Worm (Caenorhabditis elegans): ENCODE data around the gene C12D5.9.

The C12D5.9 gene

DNA sequence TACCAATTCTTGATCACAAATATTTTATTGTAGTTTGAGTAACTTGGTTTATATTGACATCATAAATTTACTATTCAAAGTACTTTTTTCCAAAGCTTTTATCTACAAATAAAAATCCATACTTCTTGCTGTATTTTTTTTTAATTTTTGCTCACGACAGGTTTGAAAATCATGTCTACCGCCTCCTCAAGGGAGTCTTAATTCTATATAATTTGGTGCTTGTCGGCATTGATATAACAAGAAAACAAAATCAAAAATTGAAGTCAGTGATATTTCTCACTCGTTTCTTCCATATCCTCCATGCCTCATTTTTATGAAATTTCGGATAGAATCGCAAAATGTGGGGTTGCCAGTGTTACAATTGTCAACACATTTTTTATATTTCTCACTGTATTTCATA, 44.3 kb downstream of the C12D5.9 start, which contains the start of gene str-47:
Gene str-47, plus strand, starts transcription at position 301 of the 400 bp plus-strand sequence.
- TF ChIP-seq nhr-77 (tag; optimal IDR thresholded peaks at IDR 0.05): no peak
- TF ChIP-seq fkh-10 (GFP tag; optimal IDR thresholded peaks at IDR 0.05): no peak
- no peak for TF ChIP-seq ceh-28 (tag; optimal IDR thresholded peaks at IDR 0.05)
- no peak for TF ChIP-seq php-3 (GFP tag; IDR thresholded peaks at IDR 0.05)
- TF ChIP-seq nhr-42 (GFP tag; IDR thresholded peaks at IDR 0.05): no peak

DNA sequence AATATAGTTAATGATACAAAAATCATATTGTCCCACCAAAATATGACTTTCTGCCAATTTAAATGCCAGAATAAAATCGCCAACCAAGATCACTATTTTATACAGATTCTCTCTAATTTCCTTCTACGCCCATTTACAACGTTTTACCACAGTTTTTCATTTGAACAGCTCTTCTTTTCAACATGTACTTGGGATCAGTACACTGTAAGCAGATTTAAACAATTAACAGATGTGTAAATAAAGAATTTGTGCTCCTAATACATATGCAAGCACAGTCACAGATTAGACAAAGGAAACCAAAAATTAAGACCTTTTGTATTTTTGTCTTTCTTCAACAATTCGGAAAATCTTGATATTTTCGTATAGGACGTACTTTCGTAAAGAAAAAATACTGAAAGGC, 46.4 kb downstream of the C12D5.9 start, which contains the start of gene F07C4.11:
Gene F07C4.11, minus strand, starts transcription at position 101 of the 400 bp plus-strand sequence.
- TF ChIP-seq daf-19 (GFP tag; conservative IDR thresholded peaks at IDR 0.05): no peak

DNA sequence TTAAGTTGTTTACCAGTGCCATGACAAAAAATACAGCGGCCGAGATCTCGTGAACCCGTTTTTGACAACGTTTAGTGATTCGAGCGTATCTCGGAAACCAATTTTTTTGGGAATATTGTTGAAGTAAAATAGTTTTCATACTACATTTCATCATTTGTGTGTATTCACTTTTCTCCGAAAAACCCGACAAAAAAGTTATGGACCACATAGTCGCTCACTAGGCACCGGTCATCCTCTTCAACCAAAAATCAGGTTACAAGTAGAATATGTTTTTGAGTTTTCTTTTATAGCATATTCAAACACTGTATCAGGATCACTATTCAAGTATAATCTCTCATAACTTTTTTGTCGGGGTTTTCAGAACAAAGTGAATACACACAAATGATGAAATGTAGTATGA, 48.1 kb downstream of the C12D5.9 start:
- TF ChIP-seq ceh-32 (tag; optimal IDR thresholded peaks at IDR 0.05; ENCODE audit: poor library complexity) (no peak), vab-7 (GFP tag; IDR thresholded peaks at IDR 0.05) (no peak), unc-62 (GFP tag; optimal IDR thresholded peaks at IDR 0.05 in 1 of 2) (peak in 1 of 2 experiments; percentile 92), unc-62 (tag; optimal IDR thresholded peaks at IDR 0.05) (no peak), F37D6.2 (tag; optimal IDR thresholded peaks at IDR 0.05) (no peak), snpc-4 (tag; optimal IDR thresholded peaks at IDR 0.05) (no peak), mxl-3 (GFP tag; optimal IDR thresholded peaks at IDR 0.05) (no peak), mdl-1 (tag; optimal IDR thresholded peaks at IDR 0.05) (no peak), spr-1 (tag; optimal IDR thresholded peaks at IDR 0.05) (no peak), ztf-11 (tag; optimal IDR thresholded peaks at IDR 0.05) (no peak)

DNA sequence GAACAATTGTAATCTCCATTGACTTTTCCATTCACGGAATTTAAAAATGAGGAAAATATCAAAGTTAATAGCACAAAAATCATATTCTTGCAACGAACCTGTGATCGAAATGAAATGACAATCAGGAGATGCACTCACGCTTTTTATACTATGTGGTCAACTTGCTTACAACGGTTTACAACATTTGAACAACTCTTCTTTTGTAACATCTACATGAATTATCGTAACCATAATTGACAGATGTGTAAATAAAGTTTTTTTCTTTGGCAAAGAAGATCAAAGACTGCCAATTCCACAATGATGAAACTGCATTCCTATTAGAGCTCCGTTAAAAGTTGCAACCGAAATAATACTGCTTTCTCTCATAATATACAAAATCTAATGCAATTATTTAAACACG, 50.0 kb downstream of the C12D5.9 start, which contains the start of gene F07C4.10:
Gene F07C4.10, minus strand, starts transcription at position 101 of the 400 bp plus-strand sequence.
- TF ChIP-seq D1046.2 (GFP tag; IDR thresholded peaks at IDR 0.05) (no peak), unc-62 (GFP tag; optimal IDR thresholded peaks at IDR 0.05 in 1 of 2) (no peak), unc-62 (tag; optimal IDR thresholded peaks at IDR 0.05) (no peak), nhr-28 (tag; optimal IDR thresholded peaks at IDR 0.05) (no peak), spr-3 (GFP tag; optimal IDR thresholded peaks at IDR 0.05) (no peak), unc-130 (GFP tag; optimal IDR thresholded peaks at IDR 0.05) (no peak), hlh-11 (tag; optimal IDR thresholded peaks at IDR 0.05) (no peak), hif-1 (tag; optimal IDR thresholded peaks at IDR 0.05) (no peak), aha-1 (tag) (no peak), tag-97 (GFP tag; IDR thresholded peaks at IDR 0.05) (no peak), ceh-82 (tag; optimal IDR thresholded peaks at IDR 0.05) (no peak), madf-5 (GFP tag; IDR thresholded peaks at IDR 0.05) (no peak), snpc-4 (tag; optimal IDR thresholded peaks at IDR 0.05) (no peak), mdt-29 (GFP tag; IDR thresholded peaks at IDR 0.05) (no peak), zag-1 (tag; optimal IDR thresholded peaks at IDR 0.05) (no peak), aly-2 (tag; optimal IDR thresholded peaks at IDR 0.05) (no peak), egl-43 (GFP tag; IDR thresholded peaks at IDR 0.05) (no peak), R02D3.7 (tag; optimal IDR thresholded peaks at IDR 0.05) (no peak)

DNA sequence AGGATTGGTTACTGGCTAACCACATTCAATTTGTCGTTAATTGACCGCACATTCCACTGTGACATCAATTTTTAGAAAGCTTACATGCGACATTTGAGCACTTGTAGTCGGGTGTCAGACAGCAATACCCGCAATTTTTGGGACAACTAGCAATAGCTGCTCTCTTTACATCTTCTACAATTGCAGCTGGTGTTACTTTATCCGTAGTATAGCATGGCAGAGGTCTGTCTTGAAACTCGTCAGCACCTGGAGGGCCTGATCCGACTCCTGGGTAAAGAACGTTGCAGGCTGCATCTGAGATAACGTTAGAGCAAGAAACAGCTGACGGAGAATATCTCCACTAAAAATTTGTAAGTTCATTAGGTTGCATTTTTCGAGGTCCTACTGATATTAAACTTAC, 50.4 kb downstream of the C12D5.9 start:
- TF ChIP-seq aha-1 (tag) (peak; percentile 78), unc-62 (GFP tag; optimal IDR thresholded peaks at IDR 0.05 in 1 of 2) (peak in 1 of 2 experiments; percentile 76), unc-62 (tag; optimal IDR thresholded peaks at IDR 0.05) (no peak), daf-12 (tag; optimal IDR thresholded peaks at IDR 0.05) (no peak), nhr-25 (tag; optimal IDR thresholded peaks at IDR 0.05; ENCODE audit: borderline replicate concordance, insufficient read depth) (no peak)
